Fruit fly (Drosophila melanogaster): ENCODE results near the gene Wdr81.

The Wdr81 gene

DNA sequence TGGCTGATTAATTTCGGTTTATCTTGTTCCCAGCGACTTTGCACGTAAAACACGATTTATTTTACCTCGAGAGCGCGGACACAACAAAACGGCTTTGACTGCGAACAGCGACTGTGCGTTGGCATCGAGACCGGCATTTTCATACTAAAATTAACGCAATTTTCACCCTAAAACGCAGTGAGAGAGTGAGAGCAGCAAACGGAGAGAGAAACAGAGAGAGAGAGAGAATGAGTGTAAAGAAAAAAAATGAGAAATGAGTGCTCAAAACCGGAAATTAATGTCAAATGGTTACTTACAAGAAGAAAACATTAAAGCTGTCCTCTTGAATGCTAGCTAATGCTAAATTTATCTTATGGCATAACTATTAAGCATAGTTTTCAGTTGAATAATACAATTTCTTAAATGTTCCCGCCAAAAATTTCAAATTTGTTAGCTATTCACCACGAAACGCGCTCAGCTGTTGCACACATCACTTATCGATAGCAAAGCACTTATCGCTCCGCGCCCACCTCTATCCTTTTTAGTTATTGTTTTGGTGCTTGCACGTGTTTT lies 35.2 kb upstream of the Wdr81 start, which contains the start of the genes JhI-21, RpL7-like and CG34164 (continued):
- TF ChIP-seq CG11560 (tag; IDR thresholded peaks at IDR 0.05) (no peak), ato (GFP tag; IDR thresholded peaks at IDR 0.05; ENCODE audit: partially characterized antibody) (peak; percentile 31; the same call in 1 of the 2 replicates), pzg (GFP tag; optimal IDR thresholded peaks at IDR 0.05) (peak; percentile 86), Max (GFP tag; optimal IDR thresholded peaks at IDR 0.05) (peak; percentile 82), Dref (GFP tag; IDR thresholded peaks at IDR 0.05) (peak; percentile 93), CG6791 (GFP tag; IDR thresholded peaks at IDR 0.05; ENCODE audit: partially characterized antibody) (peak; percentile 61), Pdp1 (GFP tag; optimal IDR thresholded peaks at IDR 0.05) (peak in 1 of 2 experiments; percentile 51), Sry-δ (GFP tag; optimal IDR thresholded peaks at IDR 0.05) (peak; percentile 95), trem (tag; optimal IDR thresholded peaks at IDR 0.05) (peak; percentile 69), Meics (GFP tag; optimal IDR thresholded peaks at IDR 0.05) (peak; percentile 22), CG18262 (tag; optimal IDR thresholded peaks at IDR 0.05) (peak; percentile 21), zen (tag; optimal IDR thresholded peaks at IDR 0.05) (peak; percentile 8), Mrtf (GFP tag; IDR thresholded peaks at IDR 0.05) (no peak), CG8478 (optimal IDR thresholded peaks at IDR 0.05) (no peak), CG17359 (tag; optimal IDR thresholded peaks at IDR 0.05) (peak; percentile 18), chm (GFP tag; IDR thresholded peaks at IDR 0.05) (no peak), usp (GFP tag; optimal IDR thresholded peaks at IDR 0.05) (no peak), nom (GFP tag; optimal IDR thresholded peaks at IDR 0.05) (peak; percentile 45), CG8944 (GFP tag; optimal IDR thresholded peaks at IDR 0.05) (no peak), CG2678 (tag; optimal IDR thresholded peaks at IDR 0.05) (no peak), sug (tag; optimal IDR thresholded peaks at IDR 0.05) (no peak), crp (GFP tag; optimal IDR thresholded peaks at IDR 0.05) (peak in 1 of 2 experiments; percentile 79), Dp (GFP tag; optimal IDR thresholded peaks at IDR 0.05) (peak; percentile 98), yki (optimal IDR thresholded peaks at IDR 0.05) (peak; percentile 89), CG6813 (GFP tag; optimal IDR thresholded peaks at IDR 0.05) (no peak), CG6854 (GFP tag; optimal IDR thresholded peaks at IDR 0.05) (peak; percentile 30), CG11504 (tag; optimal IDR thresholded peaks at IDR 0.05) (no peak), Opbp (GFP tag; IDR thresholded peaks at IDR 0.05; ENCODE audit: partially characterized antibody) (peak; percentile 64; the same call in 1 of the 3 replicates), knrl (GFP tag; IDR thresholded peaks at IDR 0.05; ENCODE audit: partially characterized antibody) (peak; percentile 62), Blimp-1 (GFP tag; optimal IDR thresholded peaks at IDR 0.05) (no peak), Bgb (GFP tag; IDR thresholded peaks at IDR 0.05; ENCODE audit: partially characterized antibody) (peak; percentile 74), CG2712 (tag; optimal IDR thresholded peaks at IDR 0.05) (peak; percentile 14), gce (GFP tag; IDR thresholded peaks at IDR 0.05) (0 out of 3 replicates have a peak, but pooled peaks have one; percentile 31), CG30403 (GFP tag; optimal IDR thresholded peaks at IDR 0.05) (no peak), Hr3 (GFP tag; optimal IDR thresholded peaks at IDR 0.05) (no peak), ro (GFP tag; IDR thresholded peaks at IDR 0.05) (no peak), Jarid2 (GFP tag; optimal IDR thresholded peaks at IDR 0.05) (peak; percentile 77), sens (GFP tag) (peak; percentile 82), CG8765 (GFP tag; IDR thresholded peaks at IDR 0.05) (no peak), emc (GFP tag; optimal IDR thresholded peaks at IDR 0.05) (no peak), Dip2 (GFP tag; IDR thresholded peaks at IDR 0.05) (no peak), eve (GFP tag; optimal IDR thresholded peaks at IDR 0.05) (no peak), CG13296 (GFP tag; optimal IDR thresholded peaks at IDR 0.05) (no peak), vfl (GFP tag; optimal IDR thresholded peaks at IDR 0.05) (no peak), CG30020 (tag; optimal IDR thresholded peaks at IDR 0.05) (peak; percentile 2), Eip74EF (GFP tag; optimal IDR thresholded peaks at IDR 0.05) (peak in 1 of 2 experiments; percentile 35), CG17361 (GFP tag; IDR thresholded peaks at IDR 0.05) (peak; percentile 31; the same call in 1 of the 3 replicates), lola (GFP tag; optimal IDR thresholded peaks at IDR 0.05) (no peak), CG4424 (GFP tag; optimal IDR thresholded peaks at IDR 0.05) (peak; percentile 38)
